Worm (Caenorhabditis elegans): Measurements from ENCODE around the gene JC8.4.

JC8.4 gene

ce11 chrIV:13258872-13259271 is 15.4 kb downstream of the JC8.4 start, which contains the start of gene JC8.16:
Gene JC8.16 (plus strand): TSS chrIV:13259172.
- TF ChIP-seq pha-4 (tag; optimal IDR thresholded peaks at IDR 0.05) (no peak), nhr-43 (tag; optimal IDR thresholded peaks at IDR 0.05; ENCODE audit: poor library complexity, severe bottlenecking) (no peak), ztf-4 (tag; optimal IDR thresholded peaks at IDR 0.05) (no peak), ceh-9 (tag; optimal IDR thresholded peaks at IDR 0.05) (no peak), nfya-1 (tag; optimal IDR thresholded peaks at IDR 0.05; ENCODE audit: insufficient read depth) (no peak), nhr-237 (tag; optimal IDR thresholded peaks at IDR 0.05) (no peak), fkh-10 (GFP tag; optimal IDR thresholded peaks at IDR 0.05) (no peak), jun-1 (tag; optimal IDR thresholded peaks at IDR 0.05) (no peak), nhr-25 (tag; optimal IDR thresholded peaks at IDR 0.05) (no peak), nhr-11 (tag; optimal IDR thresholded peaks at IDR 0.05) (no peak)

- TF ChIP-seq hmg-11 (tag; optimal IDR thresholded peaks at IDR 0.05) = no peak
- no peak for TF ChIP-seq nhr-237 (tag; optimal IDR thresholded peaks at IDR 0.05)
- no peak for TF ChIP-seq mml-1 (tag; optimal IDR thresholded peaks at IDR 0.05)
- no peak for TF ChIP-seq nfya-1 (tag; optimal IDR thresholded peaks at IDR 0.05; ENCODE audit: insufficient read depth)
- TF ChIP-seq unc-62 (GFP tag; optimal IDR thresholded peaks at IDR 0.05) = no peak
- no peak for TF ChIP-seq ZK546.5 (tag; optimal IDR thresholded peaks at IDR 0.05)
- TF ChIP-seq egl-5 (tag; optimal IDR thresholded peaks at IDR 0.05) = no peak
- no peak for TF ChIP-seq nhr-12 (tag; optimal IDR thresholded peaks at IDR 0.05)
- TF ChIP-seq nhr-77 (tag; optimal IDR thresholded peaks at IDR 0.05) = no peak
- no peak for TF ChIP-seq lsy-12 (tag; optimal IDR thresholded peaks at IDR 0.05)
- TF ChIP-seq tbx-2 (tag; optimal IDR thresholded peaks at IDR 0.05) = no peak
- TF ChIP-seq nhr-28 (tag; optimal IDR thresholded peaks at IDR 0.05) = no peak
- TF ChIP-seq pha-4 (tag; optimal IDR thresholded peaks at IDR 0.05) = no peak
- TF ChIP-seq ceh-9 (tag; optimal IDR thresholded peaks at IDR 0.05) = no peak
- no peak for TF ChIP-seq nhr-25 (tag; optimal IDR thresholded peaks at IDR 0.05)
- no peak for TF ChIP-seq jun-1 (tag; optimal IDR thresholded peaks at IDR 0.05)
- no peak for TF ChIP-seq nhr-67 (tag; optimal IDR thresholded peaks at IDR 0.05)
Observed at ce11 chrIV:13261778-13262177, 18.3 kb downstream of the JC8.4 start.

- TF ChIP-seq nfya-1 (tag; optimal IDR thresholded peaks at IDR 0.05; ENCODE audit: insufficient read depth) (peak; percentile 57), pha-4 (tag; optimal IDR thresholded peaks at IDR 0.05) (no peak)
Observed at ce11 chrIV:13268385-13268784, 24.9 kb downstream of the JC8.4 start.

ce11 chrIV:13272494-13272893 is 29.0 kb downstream of the JC8.4 start, which contains the start of gene unc-26:
Gene unc-26 (minus strand): TSS chrIV:13272516.
- TF ChIP-seq eor-1 (tag; optimal IDR thresholded peaks at IDR 0.05) (no peak), nhr-11 (tag; optimal IDR thresholded peaks at IDR 0.05) (no peak), nfya-1 (tag; optimal IDR thresholded peaks at IDR 0.05; ENCODE audit: insufficient read depth) (peak; percentile 80), hmg-11 (tag; optimal IDR thresholded peaks at IDR 0.05) (peak; percentile 86), egl-5 (tag; optimal IDR thresholded peaks at IDR 0.05) (peak; percentile 71), lin-15B (tag; optimal IDR thresholded peaks at IDR 0.05) (peak; percentile 17), unc-62 (GFP tag; optimal IDR thresholded peaks at IDR 0.05) (no peak), lin-39 (tag; optimal IDR thresholded peaks at IDR 0.05) (peak; percentile 22), elt-2 (tag; optimal IDR thresholded peaks at IDR 0.05) (no peak), zag-1 (tag; optimal IDR thresholded peaks at IDR 0.05) (no peak), nhr-67 (tag; optimal IDR thresholded peaks at IDR 0.05) (no peak), ama-1 (optimal IDR thresholded peaks at IDR 0.05) (no peak)

ce11 chrIV:13282778-13283177 is 39.3 kb downstream of the JC8.4 start, which contains the start of gene cpsf-3:
Gene cpsf-3 (minus strand): TSS chrIV:13282878.
- TF ChIP-seq mdl-1 (tag; optimal IDR thresholded peaks at IDR 0.05) (no peak), fkh-2 (tag; optimal IDR thresholded peaks at IDR 0.05) (no peak), ztf-4 (tag; optimal IDR thresholded peaks at IDR 0.05) (no peak), nhr-25 (tag; optimal IDR thresholded peaks at IDR 0.05) (no peak), fkh-10 (GFP tag; optimal IDR thresholded peaks at IDR 0.05) (no peak), snpc-4 (tag; optimal IDR thresholded peaks at IDR 0.05) (no peak), sea-2 (GFP tag; optimal IDR thresholded peaks at IDR 0.05) (no peak), lin-39 (tag; optimal IDR thresholded peaks at IDR 0.05) (no peak), hmg-11 (tag; optimal IDR thresholded peaks at IDR 0.05) (no peak), nhr-23 (tag; optimal IDR thresholded peaks at IDR 0.05) (no peak)

- no peak for TF ChIP-seq eor-1 (tag; optimal IDR thresholded peaks at IDR 0.05)
- TF ChIP-seq elt-3 (tag; optimal IDR thresholded peaks at IDR 0.05) = no peak
- no peak for TF ChIP-seq nhr-67 (tag; optimal IDR thresholded peaks at IDR 0.05)
- no peak for TF ChIP-seq aly-2 (tag; optimal IDR thresholded peaks at IDR 0.05)
- no peak for TF ChIP-seq ceh-82 (tag; optimal IDR thresholded peaks at IDR 0.05)
- TF ChIP-seq mdl-1 (tag; optimal IDR thresholded peaks at IDR 0.05) = no peak
- no peak for TF ChIP-seq snpc-4 (tag; optimal IDR thresholded peaks at IDR 0.05)
- TF ChIP-seq mml-1 (tag; optimal IDR thresholded peaks at IDR 0.05) = no peak
- no peak for TF ChIP-seq tbx-2 (tag; optimal IDR thresholded peaks at IDR 0.05)
- TF ChIP-seq unc-62 (GFP tag; optimal IDR thresholded peaks at IDR 0.05) = no peak
- TF ChIP-seq ceh-28 (tag; optimal IDR thresholded peaks at IDR 0.05) = no peak
- no peak for TF ChIP-seq unc-39 (tag; optimal IDR thresholded peaks at IDR 0.05)
- TF ChIP-seq nhr-237 (tag; optimal IDR thresholded peaks at IDR 0.05) = no peak
- no peak for TF ChIP-seq nhr-43 (tag; optimal IDR thresholded peaks at IDR 0.05; ENCODE audit: poor library complexity, severe bottlenecking)
- no peak for TF ChIP-seq skn-1 (tag; optimal IDR thresholded peaks at IDR 0.05)
- no peak for TF ChIP-seq nhr-11 (tag; optimal IDR thresholded peaks at IDR 0.05)
- TF ChIP-seq lsy-12 (tag; optimal IDR thresholded peaks at IDR 0.05) = no peak
- no peak for TF ChIP-seq fkh-2 (tag; optimal IDR thresholded peaks at IDR 0.05)
- TF ChIP-seq nfya-1 (tag; optimal IDR thresholded peaks at IDR 0.05; ENCODE audit: insufficient read depth) = peak; percentile 44
- TF ChIP-seq pqm-1 (tag; optimal IDR thresholded peaks at IDR 0.05) = no peak
- no peak for TF ChIP-seq ama-1 (optimal IDR thresholded peaks at IDR 0.05)
- peak; percentile 45 for TF ChIP-seq pha-4 (tag; optimal IDR thresholded peaks at IDR 0.05)
- TF ChIP-seq ZK546.5 (tag; optimal IDR thresholded peaks at IDR 0.05) = no peak
- peak; percentile 78 for TF ChIP-seq lin-39 (tag; optimal IDR thresholded peaks at IDR 0.05)
Observed at ce11 chrIV:13289321-13289720, 45.8 kb downstream of the JC8.4 start, which contains the start of gene Y67H2A.10. Gene Y67H2A.10 (minus strand): TSS chrIV:13289504.
